Comparison of ENCODE assay signal across 2 fruit fly cellular contexts in the genomic region with DNA sequence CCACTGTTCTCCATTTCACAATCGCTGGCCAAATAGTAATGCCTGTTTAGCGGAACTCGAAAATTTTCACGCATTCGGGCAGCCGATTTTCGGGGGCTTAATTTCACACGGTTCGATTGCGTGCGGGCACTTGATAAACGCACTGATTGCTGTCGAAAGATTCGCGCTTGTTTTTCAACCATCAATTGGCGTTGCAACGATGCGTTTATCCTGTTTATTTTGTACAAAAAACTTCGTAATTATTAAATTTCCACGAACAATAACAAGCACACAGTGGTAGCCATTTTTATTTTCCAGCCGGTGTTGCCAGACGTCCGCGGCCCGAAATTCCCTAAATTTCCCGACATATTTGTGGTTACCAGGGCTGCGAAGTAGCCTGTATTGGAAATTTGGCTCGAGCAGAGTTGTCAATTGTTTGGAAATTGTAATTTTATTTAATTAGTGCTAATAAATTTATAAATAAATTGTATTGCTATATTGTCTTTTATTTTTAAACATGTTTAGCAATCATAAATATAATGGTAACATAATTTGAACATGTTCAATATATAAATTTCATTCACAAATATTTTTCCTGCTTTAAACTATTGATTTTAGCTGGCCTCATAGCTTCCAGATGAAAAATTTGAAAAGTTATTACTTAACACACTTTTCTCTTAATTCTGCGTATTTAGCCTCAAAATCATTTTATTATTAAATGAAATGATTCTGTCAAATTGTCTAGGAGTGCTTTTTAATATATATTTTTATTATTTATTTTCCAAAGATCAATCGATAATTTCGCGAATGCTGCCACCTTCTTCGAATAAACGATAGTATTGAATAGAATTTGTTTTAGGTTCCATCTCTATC.
TF ChIP-seq lines count a peak whose summit lies in the region.

Gene Ncoa6, minus strand, starts transcription at position 270 of the 852 bp plus-strand sequence.
Gene cype, plus strand, starts transcription at position 814 of the 852 bp plus-strand sequence.

TF ChIP-seq in whole organism, embryonic, 481 proteins besides CTCF, POLR2A, EP300 and RAD21 (continued from another document and continues in another):
- TF ChIP-seq jigr1 (GFP tag; IDR thresholded peaks at IDR 0.05; lab: Robert Waterston, UW), result 0 out of 3 replicates have a peak, but pooled peaks have one; percentile 31
- TF ChIP-seq CG2120 (GFP tag; optimal IDR thresholded peaks at IDR 0.05; lab: Kevin White, UChicago), result peak; percentile 41
- TF ChIP-seq bcd (GFP tag; optimal IDR thresholded peaks at IDR 0.05; lab: Kevin White, UChicago), result peak; percentile 43
- no peak for TF ChIP-seq ap (GFP tag; IDR thresholded peaks at IDR 0.05; lab: Robert Waterston, UW)
- no peak for TF ChIP-seq Asciz (GFP tag; optimal IDR thresholded peaks at IDR 0.05; lab: Kevin White, UChicago)
- TF ChIP-seq Lpt (GFP tag; optimal IDR thresholded peaks at IDR 0.05; lab: Kevin White, UChicago), result no peak
- TF ChIP-seq NFAT (GFP tag; IDR thresholded peaks at IDR 0.05; lab: Robert Waterston, UW), result peak; percentile 47; the same call in 1 of the 2 replicates
- no peak for TF ChIP-seq chif (GFP tag; optimal IDR thresholded peaks at IDR 0.05; lab: Kevin White, UChicago)
- peak; percentile 69; the same call in 1 of the 2 replicates for TF ChIP-seq inv (GFP tag; IDR thresholded peaks at IDR 0.05; lab: Robert Waterston, UW; ENCODE audit: partially characterized antibody)
- TF ChIP-seq TFAM (GFP tag; optimal IDR thresholded peaks at IDR 0.05; lab: Kevin White, UChicago), result no peak
- no peak for TF ChIP-seq CG1024 (GFP tag; IDR thresholded peaks at IDR 0.05; lab: Robert Waterston, UW)
- TF ChIP-seq Jarid2 (GFP tag; optimal IDR thresholded peaks at IDR 0.05; lab: Kevin White, UChicago), result no peak
- TF ChIP-seq CG2202 (tag; optimal IDR thresholded peaks at IDR 0.05; lab: Kevin White, UChicago), result no peak
- no peak for TF ChIP-seq Vsx1 (GFP tag; optimal IDR thresholded peaks at IDR 0.05; lab: Kevin White, UChicago)
- TF ChIP-seq pb (GFP tag; optimal IDR thresholded peaks at IDR 0.05; lab: Kevin White, UChicago), result no peak
- no peak for TF ChIP-seq Adf1 (GFP tag; IDR thresholded peaks at IDR 0.05; lab: Robert Waterston, UW)
- TF ChIP-seq hbn (GFP tag; IDR thresholded peaks at IDR 0.05; lab: Robert Waterston, UW; ENCODE audit: partially characterized antibody), result peak; percentile 69
- no peak for TF ChIP-seq so (GFP tag; IDR thresholded peaks at IDR 0.05; lab: Robert Waterston, UW)
- no peak for TF ChIP-seq CG3281 (GFP tag; optimal IDR thresholded peaks at IDR 0.05; lab: Kevin White, UChicago)
- peak; percentile 30 for TF ChIP-seq az2 (GFP tag; optimal IDR thresholded peaks at IDR 0.05; lab: Kevin White, UChicago)
- peak; percentile 47 for TF ChIP-seq dmrt99B (tag; optimal IDR thresholded peaks at IDR 0.05; lab: Kevin White, UChicago)
- TF ChIP-seq ro (GFP tag; IDR thresholded peaks at IDR 0.05; lab: Robert Waterston, UW), result no peak
- TF ChIP-seq Poxn (GFP tag; IDR thresholded peaks at IDR 0.05; lab: Robert Waterston, UW), result no peak
- TF ChIP-seq trem (tag; optimal IDR thresholded peaks at IDR 0.05; lab: Kevin White, UChicago), result peak; percentile 44
- peak; percentile 57; the same call in 2 of the 3 replicates for TF ChIP-seq ken (GFP tag; IDR thresholded peaks at IDR 0.05; lab: Robert Waterston, UW)
- TF ChIP-seq Ravus (GFP tag; IDR thresholded peaks at IDR 0.05; lab: Robert Waterston, UW), result no peak
- peak; percentile 23 for TF ChIP-seq CG7556 (GFP tag; optimal IDR thresholded peaks at IDR 0.05; lab: Kevin White, UChicago)
- peak; percentile 39 for TF ChIP-seq Blimp-1 (GFP tag; optimal IDR thresholded peaks at IDR 0.05; lab: Kevin White, UChicago)
- peak; percentile 75 for TF ChIP-seq CG18262 (tag; optimal IDR thresholded peaks at IDR 0.05; lab: Kevin White, UChicago)
- peak; percentile 34 for TF ChIP-seq CG10209 (GFP tag; optimal IDR thresholded peaks at IDR 0.05; lab: Kevin White, UChicago)
- TF ChIP-seq twi (tag; optimal IDR thresholded peaks at IDR 0.05; lab: Kevin White, UChicago), result peak; percentile 38
- TF ChIP-seq CG33213 (GFP tag; optimal IDR thresholded peaks at IDR 0.05; lab: Kevin White, UChicago), result peak; percentile 17
- peak; percentile 22 for TF ChIP-seq CG17385 (GFP tag; optimal IDR thresholded peaks at IDR 0.05; lab: Kevin White, UChicago)
- TF ChIP-seq br (optimal IDR thresholded peaks at IDR 0.05; lab: Kevin White, UChicago), result no peak
- no peak for TF ChIP-seq CkIIα-i1 (GFP tag; IDR thresholded peaks at IDR 0.05; lab: Robert Waterston, UW)
- TF ChIP-seq CG4404 (GFP tag; IDR thresholded peaks at IDR 0.05; lab: Robert Waterston, UW), result peak; percentile 36; the same call in 1 of the 2 replicates
- no peak for TF ChIP-seq CG7271 (tag; optimal IDR thresholded peaks at IDR 0.05; lab: Kevin White, UChicago)
- TF ChIP-seq slbo (GFP tag; IDR thresholded peaks at IDR 0.05; lab: Robert Waterston, UW), result peak; percentile 57
- TF ChIP-seq gcm2 (GFP tag; optimal IDR thresholded peaks at IDR 0.05; lab: Kevin White, UChicago), result no peak
- TF ChIP-seq pnt (GFP tag; optimal IDR thresholded peaks at IDR 0.05; lab: Kevin White, UChicago), result no peak
- TF ChIP-seq CG9727 (GFP tag; optimal IDR thresholded peaks at IDR 0.05; lab: Kevin White, UChicago), result peak; percentile 56
- TF ChIP-seq CG10274 (GFP tag; optimal IDR thresholded peaks at IDR 0.05; lab: Kevin White, UChicago), result no peak
- TF ChIP-seq hth (optimal IDR thresholded peaks at IDR 0.05; lab: Kevin White, UChicago), result no peak
- TF ChIP-seq zfh2 (GFP tag; optimal IDR thresholded peaks at IDR 0.05; lab: Kevin White, UChicago), result peak; percentile 30
- TF ChIP-seq CG11723 (GFP tag; optimal IDR thresholded peaks at IDR 0.05; lab: Kevin White, UChicago), result no peak
- peak; percentile 88 for TF ChIP-seq amos (GFP tag; IDR thresholded peaks at IDR 0.05; lab: Robert Waterston, UW; ENCODE audit: partially characterized antibody)
- TF ChIP-seq CG11560 (tag; IDR thresholded peaks at IDR 0.05; lab: Robert Waterston, UW), result no peak
- 0 out of 2 replicates have a peak, but pooled peaks have one; percentile 21 for TF ChIP-seq CG14014 (GFP tag; IDR thresholded peaks at IDR 0.05; lab: Robert Waterston, UW)
- TF ChIP-seq CG30403 (GFP tag; optimal IDR thresholded peaks at IDR 0.05; lab: Kevin White, UChicago), result peak; percentile 54
- no peak for TF ChIP-seq Kr (GFP tag; optimal IDR thresholded peaks at IDR 0.05; lab: Kevin White, UChicago)
- TF ChIP-seq MBD-R2 (GFP tag; IDR thresholded peaks at IDR 0.05; lab: Robert Waterston, UW), result no peak; the same call in 1 of the 2 replicates
- TF ChIP-seq abd-A (tag; optimal IDR thresholded peaks at IDR 0.05; lab: Kevin White, UChicago), result no peak
- peak; percentile 22; the same call in 1 of the 2 replicates for TF ChIP-seq CG11247 (GFP tag; IDR thresholded peaks at IDR 0.05; lab: Robert Waterston, UW)
- peak; percentile 50; the same call in 1 of the 2 replicates for TF ChIP-seq Xrp1 (GFP tag; IDR thresholded peaks at IDR 0.05; lab: Robert Waterston, UW)
- peak; percentile 6 for TF ChIP-seq chn (GFP tag; optimal IDR thresholded peaks at IDR 0.05; lab: Kevin White, UChicago)
- peak; percentile 38 for TF ChIP-seq Oli (tag; optimal IDR thresholded peaks at IDR 0.05; lab: Kevin White, UChicago)
- peak; percentile 2 for TF ChIP-seq CG4617 (GFP tag; optimal IDR thresholded peaks at IDR 0.05; lab: Kevin White, UChicago; ENCODE audit: borderline replicate concordance)
- peak; percentile 64 for TF ChIP-seq Hmr (GFP tag; optimal IDR thresholded peaks at IDR 0.05; lab: Kevin White, UChicago)
- TF ChIP-seq z (GFP tag; IDR thresholded peaks at IDR 0.05; lab: Robert Waterston, UW), result no peak

TF ChIP-seq in whole organism, prepupa, 60 proteins besides CTCF, POLR2A, EP300 and RAD21 (continued from another document):
- TF ChIP-seq fd85E (GFP tag; optimal IDR thresholded peaks at IDR 0.05; lab: Kevin White, UChicago) (no peak), net (GFP tag; optimal IDR thresholded peaks at IDR 0.05; lab: Kevin White, UChicago) (no peak)
TF ChIP-seq in whole organism, prepupa: peak in this region for 27.
